Fruit fly (Drosophila melanogaster): Measurements from ENCODE around the gene CG13875.
A peak's percentile ranks its signal among the peaks of the same experiment; 100 is the strongest.

CG13875 gene

DNA sequence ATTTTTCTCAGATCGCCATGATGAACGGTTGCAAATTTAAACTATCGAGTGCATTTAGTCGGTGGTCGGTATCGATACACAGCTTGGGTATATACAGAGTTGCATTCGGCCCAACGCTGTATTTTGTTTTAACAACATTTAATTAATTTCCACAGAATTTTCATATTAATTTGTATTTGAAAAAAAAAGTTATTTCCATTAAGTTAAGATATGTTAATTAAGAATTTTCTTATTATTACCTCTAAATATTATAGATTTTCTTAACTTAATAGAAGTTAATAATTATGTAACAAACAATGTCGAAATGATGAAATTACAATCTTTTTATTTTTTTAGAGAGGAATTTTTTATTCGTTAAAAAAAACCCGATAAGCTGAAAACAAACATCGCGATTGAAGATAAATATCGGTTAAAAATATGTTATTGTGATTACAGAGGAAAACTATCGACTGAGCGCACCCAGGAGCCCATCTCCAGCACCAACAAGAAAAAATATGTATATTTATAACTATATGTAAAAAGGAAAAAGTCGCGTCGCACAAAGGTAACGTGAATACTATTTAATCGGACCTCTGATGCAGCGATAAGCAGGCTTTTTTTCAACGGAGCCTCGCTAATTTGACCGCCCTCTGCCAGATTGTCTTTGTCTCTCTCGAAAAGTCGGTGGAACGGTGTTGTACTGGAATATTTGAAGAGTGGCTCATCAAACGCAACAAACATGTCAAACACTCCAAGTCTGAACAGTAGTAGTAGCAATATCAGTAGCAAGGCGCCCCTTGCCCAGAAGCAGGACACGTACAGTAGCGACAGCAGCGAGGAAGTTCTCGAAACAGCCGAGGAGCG lies 20.3 kb downstream of the CG13875 start, which contains the start of the genes rno and mri (continued):
- TF ChIP-seq Ptx1 (GFP tag; IDR thresholded peaks at IDR 0.05): peak; percentile 81
- TF ChIP-seq cas (GFP tag; IDR thresholded peaks at IDR 0.05): no peak
- TF ChIP-seq Dll (GFP tag; IDR thresholded peaks at IDR 0.05; ENCODE audit: partially characterized antibody): peak; percentile 95
- peak; percentile 73 for TF ChIP-seq az2 (GFP tag; optimal IDR thresholded peaks at IDR 0.05)
- peak; percentile 81 for TF ChIP-seq vvl (GFP tag; IDR thresholded peaks at IDR 0.05)
- TF ChIP-seq sens (GFP tag): peak; percentile 63
- no peak for TF ChIP-seq CG10274 (GFP tag; optimal IDR thresholded peaks at IDR 0.05)
- no peak for TF ChIP-seq Tbp (GFP tag; optimal IDR thresholded peaks at IDR 0.05)
- TF ChIP-seq CG9817 (tag; optimal IDR thresholded peaks at IDR 0.05): peak; percentile 77
- peak; percentile 79 for TF ChIP-seq CG15269 (tag; optimal IDR thresholded peaks at IDR 0.05)
- TF ChIP-seq CG11093 (GFP tag; IDR thresholded peaks at IDR 0.05): peak; percentile 54; the same call in 1 of the 3 replicates
- peak; percentile 67 for TF ChIP-seq NfI (GFP tag; optimal IDR thresholded peaks at IDR 0.05)
- no peak for TF ChIP-seq NC2β (GFP tag; optimal IDR thresholded peaks at IDR 0.05)
- TF ChIP-seq Lim3 (GFP tag; IDR thresholded peaks at IDR 0.05): no peak
- peak; percentile 79 for TF ChIP-seq fd96Cb (tag; optimal IDR thresholded peaks at IDR 0.05)
- peak; percentile 27 for TF ChIP-seq HLH54F (GFP tag; optimal IDR thresholded peaks at IDR 0.05)
- peak; percentile 51 for TF ChIP-seq CG13123 (GFP tag; optimal IDR thresholded peaks at IDR 0.05)
- no peak for TF ChIP-seq br (optimal IDR thresholded peaks at IDR 0.05)
- TF ChIP-seq CG2712 (tag; optimal IDR thresholded peaks at IDR 0.05): peak; percentile 86
- TF ChIP-seq Nf-YB (GFP tag; optimal IDR thresholded peaks at IDR 0.05): peak; percentile 13
- no peak for TF ChIP-seq wdn (GFP tag; IDR thresholded peaks at IDR 0.05)
- no peak for TF ChIP-seq dmrt99B (tag; optimal IDR thresholded peaks at IDR 0.05)
- TF ChIP-seq CG12219 (GFP tag; optimal IDR thresholded peaks at IDR 0.05): no peak
- no peak for TF ChIP-seq CkIIα-i1 (GFP tag; IDR thresholded peaks at IDR 0.05)
- no peak for TF ChIP-seq tll (GFP tag; optimal IDR thresholded peaks at IDR 0.05)
- peak; percentile 64 for TF ChIP-seq CG8388 (GFP tag; optimal IDR thresholded peaks at IDR 0.05)
- peak; percentile 42; the same call in 1 of the 2 replicates for TF ChIP-seq dimm (GFP tag; IDR thresholded peaks at IDR 0.05)
- TF ChIP-seq Atf-2 (GFP tag; optimal IDR thresholded peaks at IDR 0.05): no peak
- no peak for TF ChIP-seq salm (tag; optimal IDR thresholded peaks at IDR 0.05)
- peak; percentile 67 for TF ChIP-seq CG6272 (GFP tag; IDR thresholded peaks at IDR 0.05)
- TF ChIP-seq CG3995 (GFP tag; optimal IDR thresholded peaks at IDR 0.05): peak; percentile 83
- TF ChIP-seq CG13424 (tag; optimal IDR thresholded peaks at IDR 0.05): peak; percentile 83
- no peak for TF ChIP-seq gfzf (GFP tag; optimal IDR thresholded peaks at IDR 0.05)
- peak; percentile 64 for TF ChIP-seq bcd (GFP tag; optimal IDR thresholded peaks at IDR 0.05)
- TF ChIP-seq CG1024 (GFP tag; IDR thresholded peaks at IDR 0.05): no peak
- no peak for TF ChIP-seq her (GFP tag; optimal IDR thresholded peaks at IDR 0.05)
- peak; percentile 83 for TF ChIP-seq Dref (GFP tag; IDR thresholded peaks at IDR 0.05)
- TF ChIP-seq crp (GFP tag; optimal IDR thresholded peaks at IDR 0.05): peak in 1 of 2 experiments; percentile 11
- no peak for TF ChIP-seq gro (GFP tag; optimal IDR thresholded peaks at IDR 0.05)
- peak; percentile 95 for TF ChIP-seq Scr (GFP tag; IDR thresholded peaks at IDR 0.05; ENCODE audit: partially characterized antibody)
- no peak for TF ChIP-seq CG2889 (GFP tag; IDR thresholded peaks at IDR 0.05)
- peak; percentile 78 for TF ChIP-seq slbo (GFP tag; IDR thresholded peaks at IDR 0.05)
- TF ChIP-seq Side (GFP tag; optimal IDR thresholded peaks at IDR 0.05): no peak
- peak; percentile 92 for TF ChIP-seq CG6791 (GFP tag; IDR thresholded peaks at IDR 0.05; ENCODE audit: partially characterized antibody)
- peak; percentile 48 for TF ChIP-seq pho (GFP tag; optimal IDR thresholded peaks at IDR 0.05)
- no peak for TF ChIP-seq jing (GFP tag; optimal IDR thresholded peaks at IDR 0.05)
- no peak for TF ChIP-seq Dfd (GFP tag; optimal IDR thresholded peaks at IDR 0.05)
- TF ChIP-seq nerfin-1 (tag; optimal IDR thresholded peaks at IDR 0.05): peak; percentile 36
- no peak for TF ChIP-seq Dad (GFP tag; optimal IDR thresholded peaks at IDR 0.05)
- peak; percentile 77 for TF ChIP-seq grau (tag; optimal IDR thresholded peaks at IDR 0.05)

Measured in whole organism, embryonic.